Fruit fly (Drosophila melanogaster): ENCODE data around the gene CG34164.

CG34164 gene

dm6 chr2L:12010877-12011666 is 45.1 kb upstream of the CG34164 start:
- TF ChIP-seq CG8319 (GFP tag; optimal IDR thresholded peaks at IDR 0.05) (peak; percentile 88), Met (GFP tag; optimal IDR thresholded peaks at IDR 0.05) (peak; percentile 91), ss (GFP tag; optimal IDR thresholded peaks at IDR 0.05) (peak; percentile 88 to 94), dsx (GFP tag; optimal IDR thresholded peaks at IDR 0.05; ENCODE audit: poor library complexity, severe bottlenecking) (no peak), CG16779 (tag; optimal IDR thresholded peaks at IDR 0.05) (peak; percentile 93), CG10669 (GFP tag; optimal IDR thresholded peaks at IDR 0.05) (peak; percentile 93), CG11294 (GFP tag; IDR thresholded peaks at IDR 0.05) (no peak), eg (GFP tag; IDR thresholded peaks at IDR 0.05) (no peak), fkh (GFP tag; optimal IDR thresholded peaks at IDR 0.05) (peak; percentile 6), CG9139 (GFP tag; optimal IDR thresholded peaks at IDR 0.05) (peak; percentile 79), CG34406 (GFP tag; optimal IDR thresholded peaks at IDR 0.05) (peak; percentile 91), CG3919 (GFP tag; optimal IDR thresholded peaks at IDR 0.05) (peak; percentile 90), dac (GFP tag; optimal IDR thresholded peaks at IDR 0.05) (peak; percentile 78), spab (GFP tag; optimal IDR thresholded peaks at IDR 0.05) (peak; percentile 90), CG8119 (GFP tag; IDR thresholded peaks at IDR 0.05) (no peak), svp (GFP tag) (peak; percentile 93), acj6 (GFP tag; optimal IDR thresholded peaks at IDR 0.05) (peak; percentile 90), achi (GFP tag; optimal IDR thresholded peaks at IDR 0.05) (peak; percentile 91), CG10631 (GFP tag; optimal IDR thresholded peaks at IDR 0.05) (peak; percentile 91), CG11762 (GFP tag; optimal IDR thresholded peaks at IDR 0.05; ENCODE audit: insufficient read depth) (peak; percentile 87), vri (GFP tag; optimal IDR thresholded peaks at IDR 0.05) (no peak), CG3032 (tag; optimal IDR thresholded peaks at IDR 0.05) (peak; percentile 95), CG6163 (GFP tag; IDR thresholded peaks at IDR 0.05) (no peak), Blimp-1 (GFP tag; optimal IDR thresholded peaks at IDR 0.05) (peak; percentile 79), Eip93F (GFP tag; optimal IDR thresholded peaks at IDR 0.05) (no peak), CG11902 (GFP tag; optimal IDR thresholded peaks at IDR 0.05) (peak; percentile 87), Gug (GFP tag; IDR thresholded peaks at IDR 0.05) (no peak), Lpt (GFP tag; optimal IDR thresholded peaks at IDR 0.05) (peak; percentile 74), CG6792 (GFP tag; optimal IDR thresholded peaks at IDR 0.05) (peak; percentile 87), CG31627 (GFP tag; optimal IDR thresholded peaks at IDR 0.05) (peak; percentile 88), cyc (GFP tag; optimal IDR thresholded peaks at IDR 0.05) (peak; percentile 84), lz (GFP tag; optimal IDR thresholded peaks at IDR 0.05) (peak; percentile 92), Ets21C (GFP tag; optimal IDR thresholded peaks at IDR 0.05) (peak; percentile 71), Eip78C (GFP tag) (peak; percentile 97), net (GFP tag; optimal IDR thresholded peaks at IDR 0.05) (peak; percentile 83), Sox102F (GFP tag; optimal IDR thresholded peaks at IDR 0.05) (peak; percentile 86), OdsH (GFP tag; optimal IDR thresholded peaks at IDR 0.05) (peak; percentile 91), salr (GFP tag; optimal IDR thresholded peaks at IDR 0.05) (peak; percentile 55 to 89), Eip75B (GFP tag; optimal IDR thresholded peaks at IDR 0.05) (peak; percentile 84), Hr39 (GFP tag; optimal IDR thresholded peaks at IDR 0.05) (peak; percentile 80), Smox (GFP tag; optimal IDR thresholded peaks at IDR 0.05) (peak; percentile 90), pdm3 (GFP tag; optimal IDR thresholded peaks at IDR 0.05) (peak; percentile 89), CG7368 (GFP tag; optimal IDR thresholded peaks at IDR 0.05) (peak; percentile 82), topi (GFP tag; optimal IDR thresholded peaks at IDR 0.05) (peak; percentile 92), esn (GFP tag; optimal IDR thresholded peaks at IDR 0.05) (peak; percentile 93), Hr4 (GFP tag; optimal IDR thresholded peaks at IDR 0.05) (peak; percentile 93), CG1621 (tag; optimal IDR thresholded peaks at IDR 0.05) (peak; percentile 82), CG6854 (GFP tag; optimal IDR thresholded peaks at IDR 0.05) (peak; percentile 86), Sox15 (GFP tag; optimal IDR thresholded peaks at IDR 0.05) (peak; percentile 86), Hr38 (GFP tag; optimal IDR thresholded peaks at IDR 0.05) (peak; percentile 48), CG32006 (GFP tag; optimal IDR thresholded peaks at IDR 0.05) (peak; percentile 93)

Measured in whole organism, prepupa.